Fruit fly (Drosophila melanogaster) S2 (cell line): ENCODE measurements around the gene Snm1.

Source experiments
- CG8478 ChIP-seq: fragments of >200 bp; optimal IDR thresholded peaks from 2 replicates; lab custom pipeline; 2018
- CTCF ChIP-seq, 2 experiments: fragments of >200 bp; optimal IDR thresholded peaks; 2 replicates each; lab custom pipeline; 2018

DNA sequence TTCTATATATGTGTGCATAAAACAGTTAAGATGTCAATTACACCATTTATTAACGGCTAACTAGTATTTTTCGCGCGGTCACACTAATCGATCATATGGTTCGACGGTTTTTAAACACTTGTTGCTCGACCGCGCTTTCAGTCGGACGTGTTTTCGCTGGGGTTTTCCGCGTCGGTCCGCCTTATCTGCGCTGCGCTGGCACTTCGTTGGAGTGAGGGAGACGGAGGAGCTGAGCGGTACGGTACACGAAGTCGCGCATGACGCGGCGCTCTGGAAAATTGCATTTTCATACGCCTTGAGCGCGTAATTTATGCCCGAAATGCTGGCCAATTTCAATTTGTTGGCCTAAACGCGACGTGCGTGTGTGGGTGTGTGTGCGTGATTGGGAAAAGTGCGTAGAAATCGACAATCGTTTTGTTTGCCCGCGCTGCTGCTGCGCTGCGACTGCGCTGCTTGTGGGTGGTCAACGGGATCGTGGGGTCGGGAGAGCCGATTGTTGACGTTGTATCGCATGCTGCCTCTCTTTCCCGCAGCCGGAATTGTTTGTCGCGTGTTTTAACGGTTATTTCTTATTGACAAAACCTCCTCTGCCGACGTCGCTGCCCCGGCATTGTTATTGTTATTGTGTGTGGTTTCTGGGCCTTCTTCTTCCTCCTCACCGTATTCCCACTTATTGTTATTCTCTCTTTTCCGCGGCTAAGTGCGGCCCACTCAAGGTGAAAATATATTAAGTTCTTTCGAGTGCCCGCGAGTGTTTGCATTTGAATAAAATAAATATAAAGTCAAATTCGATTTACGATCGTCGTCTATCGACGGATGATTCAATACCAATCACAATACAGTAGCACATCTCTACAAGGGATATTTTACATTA, 37.6 kb upstream of the Snm1 start, which contains the start of gene Itpr:
- TF ChIP-seq CTCF (optimal IDR thresholded peaks at IDR 0.05; lab: Kevin White, UChicago), result no peak
- no peak for TF ChIP-seq CG8478 (lab: Kevin White, UChicago)
